Worm (Caenorhabditis elegans): ENCODE data around the gene E04F6.8.

E04F6.8 gene

ce11 chrII:7242754-7243153, 31.6 kb upstream of the E04F6.8 start:
- TF ChIP-seq lin-13 (tag; optimal IDR thresholded peaks at IDR 0.05), result no peak
- no peak for TF ChIP-seq sem-2 (GFP tag; optimal IDR thresholded peaks at IDR 0.05)

ce11 chrII:7239705-7240104, 28.5 kb upstream of the E04F6.8 start:
- TF ChIP-seq lin-32 (GFP tag; optimal IDR thresholded peaks at IDR 0.05) (no peak), lin-13 (tag; optimal IDR thresholded peaks at IDR 0.05) (no peak), mab-5 (tag; optimal IDR thresholded peaks at IDR 0.05) (no peak), ceh-83 (GFP tag; optimal IDR thresholded peaks at IDR 0.05) (no peak), nhr-76 (tag; optimal IDR thresholded peaks at IDR 0.05) (no peak), ces-1 (GFP tag; optimal IDR thresholded peaks at IDR 0.05) (no peak), M03D4.4 (tag; optimal IDR thresholded peaks at IDR 0.05) (no peak), snpc-4 (tag; optimal IDR thresholded peaks at IDR 0.05) (no peak), blmp-1 (tag; optimal IDR thresholded peaks at IDR 0.05) (no peak), elt-3 (tag; optimal IDR thresholded peaks at IDR 0.05) (no peak), nhr-237 (tag; optimal IDR thresholded peaks at IDR 0.05) (no peak), nhr-28 (tag; optimal IDR thresholded peaks at IDR 0.05) (no peak), sem-2 (GFP tag; optimal IDR thresholded peaks at IDR 0.05) (no peak), ceh-39 (tag; optimal IDR thresholded peaks at IDR 0.05) (no peak), ceh-43 (GFP tag; optimal IDR thresholded peaks at IDR 0.05) (no peak), nhr-2 (tag; optimal IDR thresholded peaks at IDR 0.05) (no peak), bed-3 (GFP tag; optimal IDR thresholded peaks at IDR 0.05) (no peak), lsy-2 (tag; optimal IDR thresholded peaks at IDR 0.05) (no peak), ztf-11 (tag; optimal IDR thresholded peaks at IDR 0.05) (no peak)

DNA sequence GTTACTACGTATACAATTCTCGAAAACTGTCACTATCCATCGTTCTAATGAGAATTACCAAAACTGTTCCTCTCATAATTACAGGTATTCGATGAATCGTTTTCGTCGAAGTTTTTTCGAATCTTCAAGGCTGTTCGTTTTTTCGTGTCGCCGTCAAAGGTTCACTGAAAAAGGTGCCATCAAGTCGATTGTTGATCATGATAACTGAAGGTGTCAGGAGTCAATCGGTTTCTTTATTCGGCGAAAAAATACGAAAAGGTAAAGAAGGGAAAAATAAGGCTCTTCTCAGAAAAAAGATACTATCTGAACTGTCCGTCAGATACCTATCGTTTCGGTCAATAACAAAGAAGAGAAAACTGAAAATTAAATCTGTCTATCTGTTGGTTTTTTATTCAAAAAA, 27.6 kb upstream of the E04F6.8 start:
- no peak for TF ChIP-seq unc-39 (tag; optimal IDR thresholded peaks at IDR 0.05)
- TF ChIP-seq nhr-2 (tag; optimal IDR thresholded peaks at IDR 0.05), result no peak

- TF ChIP-seq mab-5 (tag; optimal IDR thresholded peaks at IDR 0.05), result no peak
Observed at ce11 chrII:7238248-7238647, 27.1 kb upstream of the E04F6.8 start, which contains the start of gene aqp-1. TSS of gene aqp-1 (minus strand) at chrII:7238349.

DNA sequence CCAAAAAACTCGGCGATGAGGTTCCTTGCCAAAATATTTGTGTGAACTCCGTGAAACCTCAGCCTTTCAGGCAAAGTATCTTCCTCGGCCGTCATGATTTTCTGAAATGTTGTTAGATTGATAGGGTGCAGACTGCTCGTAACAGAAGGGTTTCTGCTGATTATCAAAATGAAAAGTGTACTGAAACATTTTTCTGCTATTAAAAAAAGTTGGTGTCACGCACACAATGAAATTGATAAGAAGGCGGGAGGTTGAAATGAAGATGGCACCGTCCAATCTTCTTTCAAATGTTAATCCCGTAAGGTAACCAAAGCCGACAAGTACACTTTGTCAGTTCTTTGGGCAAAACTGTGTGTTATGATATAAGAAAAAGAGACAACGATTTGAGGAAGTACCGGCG, 25.8 kb upstream of the E04F6.8 start:
- TF ChIP-seq mep-1 (tag; optimal IDR thresholded peaks at IDR 0.05) (no peak), flh-1 (GFP tag; optimal IDR thresholded peaks at IDR 0.05) (no peak), sptf-1 (tag; optimal IDR thresholded peaks at IDR 0.05) (no peak), M03D4.4 (tag; optimal IDR thresholded peaks at IDR 0.05) (no peak), ztf-11 (tag; optimal IDR thresholded peaks at IDR 0.05) (no peak), lsy-2 (tag; optimal IDR thresholded peaks at IDR 0.05) (no peak), lin-13 (tag; optimal IDR thresholded peaks at IDR 0.05) (no peak), ceh-83 (GFP tag; optimal IDR thresholded peaks at IDR 0.05) (no peak), drap-1 (GFP tag; optimal IDR thresholded peaks at IDR 0.05) (no peak), unc-120 (tag; optimal IDR thresholded peaks at IDR 0.05; ENCODE audit: poor library complexity, severe bottlenecking) (no peak), lin-32 (GFP tag; optimal IDR thresholded peaks at IDR 0.05) (no peak)

ce11 chrII:7233274-7233673, 22.1 kb upstream of the E04F6.8 start:
- TF ChIP-seq unc-62 (GFP tag; optimal IDR thresholded peaks at IDR 0.05), result no peak
- no peak for TF ChIP-seq cnd-1 (tag; optimal IDR thresholded peaks at IDR 0.05)
- TF ChIP-seq mls-2 (tag; optimal IDR thresholded peaks at IDR 0.05), result no peak
- no peak for TF ChIP-seq sem-2 (GFP tag; optimal IDR thresholded peaks at IDR 0.05)
- TF ChIP-seq ces-1 (GFP tag; optimal IDR thresholded peaks at IDR 0.05), result no peak
- TF ChIP-seq nhr-76 (tag; optimal IDR thresholded peaks at IDR 0.05), result no peak
- no peak for TF ChIP-seq nhr-237 (tag; optimal IDR thresholded peaks at IDR 0.05)
- no peak for TF ChIP-seq lin-13 (tag; optimal IDR thresholded peaks at IDR 0.05)
- TF ChIP-seq unc-120 (tag; optimal IDR thresholded peaks at IDR 0.05; ENCODE audit: poor library complexity, severe bottlenecking), result no peak
- no peak for TF ChIP-seq ham-2 (GFP tag; optimal IDR thresholded peaks at IDR 0.05)
- TF ChIP-seq M03D4.4 (tag; optimal IDR thresholded peaks at IDR 0.05), result no peak
- TF ChIP-seq ceh-83 (GFP tag; optimal IDR thresholded peaks at IDR 0.05), result no peak
- TF ChIP-seq elt-3 (tag; optimal IDR thresholded peaks at IDR 0.05), result no peak
- no peak for TF ChIP-seq flh-1 (GFP tag; optimal IDR thresholded peaks at IDR 0.05)
- TF ChIP-seq lin-32 (GFP tag; optimal IDR thresholded peaks at IDR 0.05), result no peak

DNA sequence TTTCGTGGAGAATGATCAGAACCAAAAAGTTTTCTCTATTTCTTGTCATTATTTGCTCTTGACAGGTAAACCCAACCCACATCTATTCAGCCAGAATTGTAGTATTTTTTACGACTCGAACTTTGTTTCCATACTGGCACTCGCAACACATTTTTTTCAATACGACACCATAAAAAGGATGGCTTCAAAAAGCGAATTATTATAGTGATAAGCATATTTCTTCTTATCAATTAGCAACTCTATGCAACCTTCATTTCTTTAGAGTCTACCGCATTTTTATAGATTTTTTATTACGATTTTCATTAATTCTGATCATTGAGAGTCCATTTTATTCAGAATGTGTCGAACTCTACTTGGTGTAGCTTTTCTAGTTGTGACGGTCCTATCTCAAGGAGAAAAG, 21.3 kb upstream of the E04F6.8 start, which contains the start of gene ctsa-3.1:
Gene ctsa-3.1 (plus strand): TSS at position 337 of the 400 bp plus-strand sequence.
- TF ChIP-seq elt-1 (tag; optimal IDR thresholded peaks at IDR 0.05; ENCODE audit: borderline replicate concordance, insufficient read depth) (no peak), ham-2 (GFP tag; optimal IDR thresholded peaks at IDR 0.05) (no peak), tbx-8 (GFP tag; optimal IDR thresholded peaks at IDR 0.05) (no peak), lin-13 (tag; optimal IDR thresholded peaks at IDR 0.05) (no peak), blmp-1 (tag; optimal IDR thresholded peaks at IDR 0.05) (no peak), ceh-43 (GFP tag; optimal IDR thresholded peaks at IDR 0.05) (no peak), nhr-28 (tag; optimal IDR thresholded peaks at IDR 0.05) (no peak), lin-32 (GFP tag; optimal IDR thresholded peaks at IDR 0.05) (no peak), mab-5 (tag; optimal IDR thresholded peaks at IDR 0.05) (no peak), pha-4 (tag; optimal IDR thresholded peaks at IDR 0.05) (no peak), nhr-76 (tag; optimal IDR thresholded peaks at IDR 0.05) (no peak), sem-2 (GFP tag; optimal IDR thresholded peaks at IDR 0.05) (no peak), nhr-237 (tag; optimal IDR thresholded peaks at IDR 0.05) (no peak), unc-62 (GFP tag; optimal IDR thresholded peaks at IDR 0.05) (no peak), ces-1 (GFP tag; optimal IDR thresholded peaks at IDR 0.05) (no peak), mls-2 (tag; optimal IDR thresholded peaks at IDR 0.05) (no peak)
